Worm (Caenorhabditis elegans): Measurements from ENCODE around the gene paqr-1.

DNA sequence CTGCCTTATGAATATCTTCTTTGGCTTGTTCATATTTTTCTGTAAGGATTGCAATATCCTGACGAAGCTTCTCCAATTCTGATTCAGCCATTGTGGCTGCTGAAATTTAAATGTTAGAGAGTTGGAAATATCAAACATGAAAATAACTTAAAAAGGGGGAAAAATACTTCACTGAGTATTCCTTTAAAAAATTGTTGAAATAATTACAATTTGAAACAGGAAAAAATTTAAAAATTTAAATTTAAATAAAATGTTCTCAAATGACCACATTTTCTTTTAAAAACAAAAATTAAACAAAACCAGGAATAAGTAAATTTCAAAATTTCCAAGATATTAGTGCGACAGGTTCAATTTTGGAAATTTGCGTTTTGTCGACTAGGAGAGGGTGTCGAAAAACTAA, 17.0 kb upstream of the paqr-1 start, which contains the start of gene bicd-1:
- TF ChIP-seq nhr-11 (tag; optimal IDR thresholded peaks at IDR 0.05) (no peak), nhr-12 (tag; optimal IDR thresholded peaks at IDR 0.05) (no peak), nhr-25 (tag; optimal IDR thresholded peaks at IDR 0.05) (no peak)
